Worm (Caenorhabditis elegans) whole organism, midembryonic: Measurements from ENCODE around the gene C27F2.7.

Experiments
- T22C8.4 ChIP-seq: fragments of 200-800 bp; sonication (Bioruptor generic); IDR thresholded peaks from 2 replicates; pipeline ENCODE4 v1.3.6; 2022; ENCODE audit warnings: missing genetic modification characterization, missing compliant biosample characterization
- cog-1 ChIP-seq: sonication (generic microtip); optimal IDR thresholded peaks from 2 replicates; lab custom pipeline; 2016; ENCODE audit warnings: missing genetic modification characterization, missing compliant biosample characterization
- flt-1 ChIP-seq: fragments of 200-800 bp; sonication (Bioruptor generic); IDR thresholded peaks from 2 replicates; pipeline ENCODE4 v1.3.6; 2022; ENCODE audit warnings: missing genetic modification characterization, missing compliant biosample characterization
- klf-2 ChIP-seq: fragments of 200-800 bp; sonication (Bioruptor generic); conservative IDR thresholded peaks from 2 replicates; pipeline ENCODE4 v1.3.6; 2022; ENCODE audit warnings: missing genetic modification reagents, missing genetic modification characterization, missing compliant biosample characterization
- ref-1 ChIP-seq: fragments of 200-800 bp; sonication (Bioruptor generic); conservative IDR thresholded peaks from 2 replicates; pipeline ENCODE4 v1.3.6; 2022; ENCODE audit warnings: missing genetic modification reagents, missing genetic modification characterization, missing compliant biosample characterization
- tab-1 ChIP-seq: fragments of 200-800 bp; sonication (Bioruptor generic); IDR thresholded peaks from 2 replicates; pipeline ENCODE4 v1.3.6; 2022; ENCODE audit warnings: missing genetic modification characterization, missing compliant biosample characterization

DNA sequence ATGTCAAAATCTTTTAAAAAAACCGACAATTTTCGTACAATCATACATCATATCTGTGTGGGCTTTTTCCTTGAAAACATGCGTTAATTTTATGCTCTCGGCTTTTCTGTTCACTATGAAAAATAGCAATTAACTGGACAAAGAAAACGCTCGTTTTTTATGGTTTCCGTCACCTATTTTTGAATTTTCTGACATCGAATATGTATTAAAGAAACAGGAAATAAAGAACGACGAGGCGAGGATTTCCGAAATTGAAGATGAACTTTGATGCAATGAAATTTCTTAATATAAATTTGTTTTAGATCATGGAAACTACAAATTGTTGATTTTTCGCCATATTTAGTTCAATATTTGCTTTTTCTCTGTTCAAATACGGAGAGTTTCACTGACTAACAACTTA is 333 bp downstream of the C27F2.7 start:
- no peak for TF ChIP-seq flt-1 (GFP tag; lab: Robert Waterston, UW)
- TF ChIP-seq ref-1 (GFP tag; lab: Robert Waterston, UW), result no peak
- TF ChIP-seq T22C8.4 (GFP tag; lab: Robert Waterston, UW), result no peak
- no peak for TF ChIP-seq tab-1 (GFP tag; lab: Robert Waterston, UW)
- no peak for TF ChIP-seq cog-1 (tag; lab: Kevin White, UChicago)
- TF ChIP-seq klf-2 (GFP tag; lab: Robert Waterston, UW), result no peak
